Fruit fly (Drosophila melanogaster): ENCODE data around the gene CG3386.

CG3386 gene

dm6 chr3L:663880-664279, 18.4 kb downstream of the CG3386 start:
- TF ChIP-seq lbe (GFP tag; optimal IDR thresholded peaks at IDR 0.05) (peak; percentile 81), CG15269 (tag; optimal IDR thresholded peaks at IDR 0.05) (no peak), Xrp1 (GFP tag; IDR thresholded peaks at IDR 0.05) (peak; percentile 29; the same call in 1 of the 2 replicates), fd3F (GFP tag; optimal IDR thresholded peaks at IDR 0.05) (no peak), slbo (GFP tag; IDR thresholded peaks at IDR 0.05) (0 out of 2 replicates have a peak, but pooled peaks have one; percentile 5), CG7745 (tag; optimal IDR thresholded peaks at IDR 0.05) (no peak), CG3726 (GFP tag; IDR thresholded peaks at IDR 0.05) (0 out of 3 replicates have a peak, but pooled peaks have one; percentile 28), lmd (GFP tag; IDR thresholded peaks at IDR 0.05) (no peak), nom (GFP tag; optimal IDR thresholded peaks at IDR 0.05) (peak; percentile 1), grau (tag; optimal IDR thresholded peaks at IDR 0.05) (peak; percentile 30), row (GFP tag; IDR thresholded peaks at IDR 0.05) (peak; percentile 22; the same call in 1 of the 3 replicates), CG13123 (GFP tag; optimal IDR thresholded peaks at IDR 0.05) (no peak), Ets65A (GFP tag) (peak; percentile 50), corto (GFP tag; optimal IDR thresholded peaks at IDR 0.05) (peak; percentile 47), sens (GFP tag) (peak; percentile 25), H15 (GFP tag; IDR thresholded peaks at IDR 0.05) (0 out of 3 replicates have a peak, but pooled peaks have one; percentile 24), CG14667 (GFP tag; IDR thresholded peaks at IDR 0.05) (peak; percentile 22; the same call in 1 of the 2 replicates), prd (optimal IDR thresholded peaks at IDR 0.05) (no peak), prd (GFP tag; IDR thresholded peaks at IDR 0.05) (peak; percentile 51; the same call in 1 of the 3 replicates), Hsf (GFP tag; optimal IDR thresholded peaks at IDR 0.05) (no peak)

- TF ChIP-seq nom (GFP tag; optimal IDR thresholded peaks at IDR 0.05), result peak; percentile 1
- TF ChIP-seq CG6254 (GFP tag; optimal IDR thresholded peaks at IDR 0.05), result no peak
- TF ChIP-seq CG2199 (GFP tag; IDR thresholded peaks at IDR 0.05), result no peak
- no peak for TF ChIP-seq CG10274 (GFP tag; optimal IDR thresholded peaks at IDR 0.05)
- TF ChIP-seq Ets65A (GFP tag), result peak; percentile 46
- TF ChIP-seq Med (GFP tag), result peak; percentile 14
- no peak for TF ChIP-seq az2 (GFP tag; optimal IDR thresholded peaks at IDR 0.05)
- no peak for TF ChIP-seq fu2 (GFP tag; optimal IDR thresholded peaks at IDR 0.05)
- TF ChIP-seq CG15011 (GFP tag; optimal IDR thresholded peaks at IDR 0.05), result no peak
- no peak for TF ChIP-seq Dek (tag; optimal IDR thresholded peaks at IDR 0.05)
- TF ChIP-seq Atf-2 (GFP tag; optimal IDR thresholded peaks at IDR 0.05), result no peak
- no peak for TF ChIP-seq NfI (GFP tag; optimal IDR thresholded peaks at IDR 0.05)
- TF ChIP-seq Hmx (GFP tag; optimal IDR thresholded peaks at IDR 0.05), result no peak
- TF ChIP-seq dmrt11E (tag; optimal IDR thresholded peaks at IDR 0.05), result no peak
- TF ChIP-seq CG11456 (GFP tag; IDR thresholded peaks at IDR 0.05), result 0 out of 3 replicates have a peak, but pooled peaks have one; percentile 26
- no peak for TF ChIP-seq CG1603 (tag; optimal IDR thresholded peaks at IDR 0.05)
These were observed 21.8 kb downstream of the CG3386 start for dm6 chr3L:660314-661075.

DNA sequence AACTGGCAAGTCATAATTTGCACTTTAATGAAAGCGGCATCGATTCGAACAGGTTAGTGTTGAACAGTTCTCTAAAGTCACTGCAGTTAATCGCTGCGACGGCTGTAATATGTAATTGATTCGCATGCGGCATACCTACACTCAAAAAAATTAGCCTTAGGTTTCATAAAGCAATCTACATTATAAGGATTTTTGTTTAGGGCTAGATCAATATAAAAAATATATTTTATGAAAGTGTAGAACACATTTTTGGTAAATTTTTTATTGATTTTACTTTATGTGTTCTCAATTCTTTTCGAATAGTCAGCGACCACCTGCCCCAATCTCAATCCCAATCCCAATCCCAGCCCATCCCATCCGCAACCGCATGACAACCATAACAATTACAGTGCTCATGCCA, 24.0 kb downstream of the CG3386 start:
- no peak for TF ChIP-seq wdn (GFP tag; IDR thresholded peaks at IDR 0.05)
- TF ChIP-seq CG10267 (tag; optimal IDR thresholded peaks at IDR 0.05), result peak; percentile 3
- TF ChIP-seq Ets65A (GFP tag), result peak; percentile 75
- TF ChIP-seq Tbp (GFP tag; optimal IDR thresholded peaks at IDR 0.05), result no peak
- TF ChIP-seq Med (GFP tag), result peak; percentile 41
- peak; percentile 24 for TF ChIP-seq stwl (tag; optimal IDR thresholded peaks at IDR 0.05)
- TF ChIP-seq Myb (GFP tag; optimal IDR thresholded peaks at IDR 0.05), result no peak
- no peak for TF ChIP-seq CG11696 (GFP tag; IDR thresholded peaks at IDR 0.05)
- TF ChIP-seq Drgx (GFP tag; IDR thresholded peaks at IDR 0.05), result 0 out of 2 replicates have a peak, but pooled peaks have one; percentile 12
- TF ChIP-seq repo (GFP tag; optimal IDR thresholded peaks at IDR 0.05), result no peak
